Worm (Caenorhabditis elegans) whole organism, L2 larva: ENCODE data around the gene fln-2.

Source experiments
- fos-1 ChIP-seq: fragments of 150-350 bp; optimal IDR thresholded peaks from 2 replicates; lab custom pipeline; 2014; ENCODE audit warnings: missing biosample characterization, missing genetic modification characterization
- lsy-2 ChIP-seq, 2 experiments: fragments of 150-350 bp in 1 of 2; sonication (generic microtip) in 1 of 2; optimal IDR thresholded peaks; 2 replicates each; lab custom pipeline; 2014 to 2017; ENCODE audit warnings: missing biosample characterization in 2 of 2, missing genetic modification characterization in 2 of 2
- nhr-10 ChIP-seq: sonication (generic microtip); optimal IDR thresholded peaks from 2 replicates; lab custom pipeline; 2017; ENCODE audit warnings: missing biosample characterization, missing genetic modification characterization

DNA sequence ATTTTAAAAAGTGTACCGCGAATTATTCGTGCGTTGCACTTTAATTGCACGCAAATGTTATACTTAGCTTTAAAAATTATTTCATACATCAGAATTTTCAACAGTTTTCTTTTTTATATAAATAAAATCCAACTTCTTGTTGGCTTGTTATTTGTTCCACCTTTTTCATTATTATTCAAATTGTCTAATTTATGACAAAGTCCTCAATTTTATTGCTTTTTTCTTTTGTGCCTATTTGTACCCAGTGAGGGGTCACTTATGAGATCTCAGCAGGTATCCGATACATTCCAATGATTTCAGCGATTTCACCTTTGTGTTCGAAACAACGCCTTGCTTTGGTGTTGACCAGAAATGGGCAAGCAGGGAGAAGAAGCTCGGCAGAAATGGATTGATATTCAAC is at the start of gene fln-2:
- no peak for TF ChIP-seq fos-1
- TF ChIP-seq lsy-2 (tag; optimal IDR thresholded peaks at IDR 0.05; lab: Kevin White, UChicago): no peak
- no peak for TF ChIP-seq nhr-10 (tag; lab: Kevin White, UChicago)
